Worm (Caenorhabditis elegans) whole organism, young adult: Measurements from ENCODE around the gene spch-1.

Experiments used
- Y53F4B.3 ChIP-seq: fragments of 200-800 bp; sonication (Bioruptor generic); IDR thresholded peaks from 2 replicates; pipeline ENCODE4 v1.3.6; 2022; ENCODE audit warnings: missing genetic modification reagents, missing genetic modification characterization, missing compliant biosample characterization
- ccch-3 ChIP-seq: fragments of 200-800 bp; sonication (Bioruptor generic); optimal IDR thresholded peaks from 2 replicates; lab custom pipeline; 2018; ENCODE audit warnings: mild to moderate bottlenecking, missing genetic modification characterization, missing compliant biosample characterization
- ets-4 ChIP-seq: fragments of 200-800 bp; sonication (Bioruptor generic); optimal IDR thresholded peaks from 2 replicates; lab custom pipeline; 2018; ENCODE audit warnings: mild to moderate bottlenecking, missing genetic modification characterization, missing compliant biosample characterization
- nfyb-1 ChIP-seq: fragments of 200-800 bp; sonication (Bioruptor generic); IDR thresholded peaks from 2 replicates; pipeline ENCODE4 v1.3.6; 2022; ENCODE audit warnings: missing genetic modification reagents, missing genetic modification characterization, missing compliant biosample characterization
- nhr-120 ChIP-seq: fragments of 200-800 bp; sonication (Bioruptor generic); IDR thresholded peaks from 2 replicates; pipeline ENCODE4 v1.3.6; 2022; ENCODE audit warnings: missing genetic modification characterization, missing compliant biosample characterization
- nhr-179 ChIP-seq: sonication (generic microtip); optimal IDR thresholded peaks from 2 replicates; lab custom pipeline; 2016; ENCODE audit warnings: mild to moderate bottlenecking, missing genetic modification characterization, missing compliant biosample characterization
- pha-4 ChIP-seq: fragments of 150-350 bp; sonication (generic microtip); optimal IDR thresholded peaks from 2 replicates; lab custom pipeline; 2014; ENCODE audit warnings: missing biosample characterization, missing genetic modification reagents, missing genetic modification characterization
- snpc-4 ChIP-seq, 5 experiments: fragments of 150-350 bp in 1 of 5; sonication (generic microtip) in 4 of 5; optimal IDR thresholded peaks; 2 replicates each; lab custom pipeline; 2014 to 2018; ENCODE audit warnings: missing genetic modification characterization in 5 of 5, missing biosample characterization in 3 of 5, antibody characterized with exemption in 2 of 5, mild to moderate bottlenecking in 2 of 5, missing compliant biosample characterization in 2 of 5, missing genotype in 2 of 5, moderate library complexity in 2 of 5, missing genetic modification reagents in 1 of 5

ce11 chrIV:10151439-10151997, 40.2 kb upstream of the spch-1 start, which contains the start of gene copg-1:
- TF ChIP-seq pha-4 = peak; percentile 17
- TF ChIP-seq Y53F4B.3 (GFP tag; lab: Robert Waterston, UW) = no peak
- no peak for TF ChIP-seq ets-4 (GFP tag; lab: Kevin White, UChicago)
- no peak for TF ChIP-seq nhr-120 (GFP tag; lab: Robert Waterston, UW)
- TF ChIP-seq nfyb-1 = no peak
- no peak for TF ChIP-seq ccch-3
- TF ChIP-seq snpc-4 (GFP tag; optimal IDR thresholded peaks at IDR 0.05; lab: Kevin White, UChicago) = peak; percentile 4
- peak in 2 of 4 experiments; percentile 0 to 12 for TF ChIP-seq snpc-4 (tag; optimal IDR thresholded peaks at IDR 0.05; lab: Kevin White, UChicago)
- no peak for TF ChIP-seq nhr-179 (tag; lab: Kevin White, UChicago)
